Fruit fly (Drosophila melanogaster) whole organism, embryonic: Measurements from ENCODE around the gene Cyp312a1.

ENCODE experiments used
- Adf1 ChIP-seq: fragments of 200-800 bp; sonication (Bioruptor generic); IDR thresholded peaks from 2 replicates; pipeline ENCODE4 v1.3.6; 2022; ENCODE audit warnings: missing biosample characterization, missing genetic modification characterization
- Bdp1 ChIP-seq: fragments of 200-800 bp; sonication (Bioruptor generic); optimal IDR thresholded peaks from 3 replicates; lab custom pipeline; 2016; ENCODE audit warnings: missing biosample characterization, missing genetic modification characterization
- Blimp-1 ChIP-seq: fragments of 200-800 bp; sonication (Bioruptor generic); optimal IDR thresholded peaks from 3 replicates; lab custom pipeline; 2018; ENCODE audit warnings: missing biosample characterization, missing genetic modification characterization, mild to moderate bottlenecking, moderate library complexity, missing genetic modification reagents
- CG12071 ChIP-seq: fragments of 200-800 bp; sonication (Bioruptor generic); optimal IDR thresholded peaks from 3 replicates; lab custom pipeline; 2018; ENCODE audit warnings: missing biosample characterization, mild to moderate bottlenecking, missing genetic modification characterization
- CG12104 ChIP-seq: fragments of 200-800 bp; sonication (Bioruptor generic); optimal IDR thresholded peaks from 3 replicates; lab custom pipeline; 2016; ENCODE audit warnings: missing biosample characterization, missing genetic modification characterization
- CG15011 ChIP-seq: fragments of 200-800 bp; sonication (Bioruptor generic); optimal IDR thresholded peaks from 3 replicates; lab custom pipeline; 2018; ENCODE audit warnings: missing biosample characterization, mild to moderate bottlenecking, missing genetic modification characterization
- CG17328 ChIP-seq: fragments of 200-800 bp; sonication (Bioruptor generic); IDR thresholded peaks from 2 replicates; pipeline ENCODE4 v1.3.6; 2022; ENCODE audit warnings: missing biosample characterization, missing genetic modification characterization
- CG17568 ChIP-seq: fragments of 200-800 bp; sonication (Bioruptor generic); optimal IDR thresholded peaks from 2 replicates; lab custom pipeline; 2018; ENCODE audit warnings: missing biosample characterization, mild to moderate bottlenecking, missing genetic modification characterization, moderate library complexity
- CG18619 ChIP-seq: fragments of 200-800 bp; sonication (Bioruptor generic); optimal IDR thresholded peaks from 3 replicates; lab custom pipeline; 2017; ENCODE audit warnings: missing biosample characterization, mild to moderate bottlenecking, missing genetic modification characterization
- CG2199 ChIP-seq: fragments of 200-800 bp; sonication (Bioruptor generic); IDR thresholded peaks from 3 replicates; pipeline ENCODE4 v1.3.6; 2022; ENCODE audit warnings: missing biosample characterization, missing genetic modification characterization
- CG2889 ChIP-seq: fragments of 200-800 bp; sonication (Bioruptor generic); IDR thresholded peaks from 3 replicates; pipeline ENCODE4 v1.3.6; 2022; ENCODE audit warnings: missing biosample characterization, missing genetic modification characterization
- CG31388 ChIP-seq: fragments of 200-800 bp; sonication (Bioruptor generic); optimal IDR thresholded peaks from 2 replicates; lab custom pipeline; 2016; ENCODE audit warnings: missing biosample characterization, missing genetic modification characterization
- CG43689 ChIP-seq: fragments of 200-800 bp; sonication (Bioruptor generic); IDR thresholded peaks from 2 replicates; pipeline ENCODE4 v1.3.6; 2022; ENCODE audit warnings: missing biosample characterization, missing genetic modification characterization
- CG7745 ChIP-seq: fragments of 200-800 bp; sonication (Bioruptor generic); optimal IDR thresholded peaks from 2 replicates; lab custom pipeline; 2018; ENCODE audit warnings: missing biosample characterization, mild to moderate bottlenecking, missing genetic modification characterization, moderate library complexity
- CG8089 ChIP-seq: fragments of 200-800 bp; sonication (Bioruptor generic); optimal IDR thresholded peaks from 3 replicates; lab custom pipeline; 2016; ENCODE audit warnings: missing biosample characterization, missing genetic modification characterization
- CG8388 ChIP-seq: fragments of 200-800 bp; sonication (Bioruptor generic); optimal IDR thresholded peaks from 2 replicates; lab custom pipeline; 2019; ENCODE audit warnings: missing biosample characterization, mild to moderate bottlenecking, missing genetic modification characterization, moderate library complexity
- CG9876 ChIP-seq: fragments of 200-800 bp; sonication (Bioruptor generic); optimal IDR thresholded peaks from 2 replicates; lab custom pipeline; 2016; ENCODE audit warnings: missing biosample characterization, missing genetic modification characterization
- Dip3 ChIP-seq: fragments of 200-800 bp; sonication (Bioruptor generic); optimal IDR thresholded peaks from 3 replicates; lab custom pipeline; 2016; ENCODE audit warnings: missing biosample characterization, missing genetic modification characterization
- Doc2 ChIP-seq: fragments of 200-800 bp; sonication (Bioruptor generic); IDR thresholded peaks from 2 replicates; pipeline ENCODE4 v1.3.6; 2022; ENCODE audit warnings: missing biosample characterization, missing genetic modification characterization
- Doc3 ChIP-seq: fragments of 200-800 bp; sonication (Bioruptor generic); IDR thresholded peaks from 3 replicates; pipeline ENCODE4 v1.3.6; 2022; ENCODE audit warnings: missing biosample characterization, missing genetic modification characterization; ENCODE audit not compliant: partially characterized antibody
- Fer3 ChIP-seq: fragments of 200-800 bp; sonication (Bioruptor generic); optimal IDR thresholded peaks from 2 replicates; lab custom pipeline; 2018; ENCODE audit warnings: missing biosample characterization, mild to moderate bottlenecking, missing genetic modification characterization, moderate library complexity
- GATAe ChIP-seq: fragments of 200-800 bp; sonication (Bioruptor generic); conservative IDR thresholded peaks from 2 replicates; pipeline ENCODE4 v1.3.6; 2022; ENCODE audit warnings: missing biosample characterization, missing genetic modification characterization
- Hey ChIP-seq: fragments of 200-800 bp; sonication (Bioruptor generic); optimal IDR thresholded peaks from 3 replicates; lab custom pipeline; 2018; ENCODE audit warnings: missing biosample characterization, mild to moderate bottlenecking, missing genetic modification characterization
- Hmx ChIP-seq: fragments of 200-800 bp; sonication (Bioruptor generic); optimal IDR thresholded peaks from 2 replicates; lab custom pipeline; 2016; ENCODE audit warnings: missing biosample characterization, missing genetic modification characterization
- Lhr ChIP-seq: fragments of 200-800 bp; sonication (Bioruptor generic); optimal IDR thresholded peaks from 3 replicates; lab custom pipeline; 2017; ENCODE audit warnings: mild to moderate bottlenecking, missing biosample characterization, missing genetic modification reagents, missing genetic modification characterization
- MBD-R2 ChIP-seq: fragments of 200-800 bp; sonication (Bioruptor generic); IDR thresholded peaks from 2 replicates; pipeline ENCODE4 v1.3.6; 2022; ENCODE audit warnings: missing biosample characterization, missing genetic modification characterization
- MTF-1 ChIP-seq: fragments of 200-800 bp; sonication (Bioruptor generic); optimal IDR thresholded peaks from 2 replicates; lab custom pipeline; 2018; ENCODE audit warnings: missing biosample characterization, mild to moderate bottlenecking, missing genetic modification characterization, borderline replicate concordance
- Neu2 ChIP-seq: fragments of 200-800 bp; sonication (Bioruptor generic); optimal IDR thresholded peaks from 3 replicates; lab custom pipeline; 2016; ENCODE audit warnings: missing biosample characterization, missing genetic modification characterization, borderline replicate concordance
- Ptx1 ChIP-seq: fragments of 200-800 bp; sonication (Bioruptor generic); IDR thresholded peaks from 2 replicates; pipeline ENCODE4 v1.3.6; 2022; ENCODE audit warnings: missing biosample characterization, missing genetic modification characterization
- Sry-β ChIP-seq: fragments of 200-800 bp; sonication (Bioruptor generic); optimal IDR thresholded peaks from 2 replicates; lab custom pipeline; 2018; ENCODE audit warnings: missing biosample characterization, mild to moderate bottlenecking, missing genetic modification characterization, moderate library complexity
- Usf ChIP-seq: fragments of 200-800 bp; sonication (Bioruptor generic); optimal IDR thresholded peaks from 2 replicates; lab custom pipeline; 2017; ENCODE audit warnings: missing genotype, missing biosample characterization, missing genetic modification characterization
- aop ChIP-seq: fragments of 200-800 bp; sonication (Bioruptor generic); IDR thresholded peaks from 2 replicates; pipeline ENCODE4 v1.3.6; 2022; ENCODE audit warnings: missing biosample characterization, missing genetic modification characterization
- bab2 ChIP-seq: fragments of 200-800 bp; sonication (Bioruptor generic); optimal IDR thresholded peaks from 2 replicates; lab custom pipeline; 2016; ENCODE audit warnings: missing biosample characterization, missing genetic modification characterization
- bowl ChIP-seq: fragments of 200-800 bp; sonication (Bioruptor generic); IDR thresholded peaks from 2 replicates; pipeline ENCODE4 v1.3.6; 2022; ENCODE audit warnings: missing biosample characterization, missing genetic modification characterization
- dysf ChIP-seq: fragments of 200-800 bp; sonication (Bioruptor generic); IDR thresholded peaks from 3 replicates; pipeline ENCODE4 v1.3.6; 2022; ENCODE audit warnings: missing biosample characterization, missing genetic modification characterization
- fd3F ChIP-seq: fragments of 200-800 bp; sonication (Bioruptor generic); optimal IDR thresholded peaks from 2 replicates; lab custom pipeline; 2018; ENCODE audit warnings: missing biosample characterization, mild to moderate bottlenecking, missing genetic modification characterization, moderate library complexity
- jing ChIP-seq: fragments of 200-800 bp; sonication (Bioruptor generic); optimal IDR thresholded peaks from 2 replicates; lab custom pipeline; 2018; ENCODE audit warnings: missing biosample characterization, mild to moderate bottlenecking, missing genetic modification characterization
- lilli ChIP-seq: fragments of 200-800 bp; sonication (Bioruptor generic); optimal IDR thresholded peaks from 3 replicates; lab custom pipeline; 2016; ENCODE audit warnings: missing biosample characterization, missing genetic modification characterization
- lov ChIP-seq, 2 experiments: fragments of 200-800 bp in 1 of 2; fragments of >200 bp in 1 of 2; sonication (Bioruptor generic) in 1 of 2; IDR thresholded peaks in 1 of 2; optimal IDR thresholded peaks in 1 of 2; 2 replicates in 1 of 2; 3 replicates in 1 of 2; pipeline versions ENCODE4 v1.3.6 to Lab custom; 2017 to 2022; ENCODE audit warnings: missing biosample characterization in 1 of 2, missing genetic modification characterization in 1 of 2
- nerfin-2 ChIP-seq: fragments of 200-800 bp; sonication (Bioruptor generic); IDR thresholded peaks from 2 replicates; pipeline ENCODE4 v1.3.6; 2022; ENCODE audit warnings: missing biosample characterization, missing genetic modification characterization; ENCODE audit not compliant: partially characterized antibody
- org-1 ChIP-seq: fragments of 200-800 bp; sonication (Bioruptor generic); optimal IDR thresholded peaks from 2 replicates; lab custom pipeline; 2017; ENCODE audit warnings: missing biosample characterization, missing genetic modification characterization
- pnt ChIP-seq: fragments of 200-800 bp; sonication (Bioruptor generic); optimal IDR thresholded peaks from 3 replicates; lab custom pipeline; 2016; ENCODE audit warnings: missing biosample characterization, missing genetic modification characterization
- salm ChIP-seq: fragments of 200-800 bp; sonication (Bioruptor generic); optimal IDR thresholded peaks from 2 replicates; lab custom pipeline; 2018; ENCODE audit warnings: missing biosample characterization, mild to moderate bottlenecking, missing genetic modification characterization
- sc ChIP-seq, 3 experiments: fragments of >200 bp in 2 of 3; fragments of 200-800 bp in 1 of 3; sonication (Bioruptor generic) in 1 of 3; optimal IDR thresholded peaks; 2 replicates in 2 of 3; 3 replicates in 1 of 3; lab custom pipeline; 2017; ENCODE audit warnings: mild to moderate bottlenecking in 1 of 3, missing biosample characterization in 1 of 3, missing genetic modification characterization in 1 of 3, missing genetic modification reagents in 1 of 3
- schlank ChIP-seq: fragments of 200-800 bp; sonication (Bioruptor generic); optimal IDR thresholded peaks from 2 replicates; lab custom pipeline; 2018; ENCODE audit warnings: missing biosample characterization, mild to moderate bottlenecking, missing genetic modification characterization
- sens-2 ChIP-seq: fragments of 200-800 bp; sonication (Bioruptor generic); IDR thresholded peaks from 2 replicates; pipeline ENCODE4 v1.3.6; 2022; ENCODE audit warnings: missing biosample characterization, missing genetic modification characterization
- slbo ChIP-seq: fragments of 200-800 bp; sonication (Bioruptor generic); IDR thresholded peaks from 2 replicates; pipeline ENCODE4 v1.3.6; 2022; ENCODE audit warnings: missing biosample characterization, missing genetic modification characterization
- wor ChIP-seq: fragments of 200-800 bp; sonication (Bioruptor generic); IDR thresholded peaks from 2 replicates; pipeline ENCODE4 v1.3.6; 2022; ENCODE audit warnings: missing biosample characterization, missing genetic modification characterization

Gene Cyp312a1

dm6 chr3L:18114038-18114926 lies 18.2 kb downstream of the Cyp312a1 start (continued):
- TF ChIP-seq CG15011 (GFP tag; lab: Kevin White, UChicago), result peak; percentile 24
- no peak for TF ChIP-seq Doc2 (GFP tag; lab: Robert Waterston, UW)
- no peak for TF ChIP-seq CG12104
- TF ChIP-seq lov (optimal IDR thresholded peaks at IDR 0.05; lab: Kevin White, UChicago), result no peak
- TF ChIP-seq lov (GFP tag; IDR thresholded peaks at IDR 0.05; lab: Robert Waterston, UW), result peak; percentile 65; the same call in 1 of the 3 replicates
- TF ChIP-seq slbo (GFP tag; lab: Robert Waterston, UW), result peak; percentile 61
- TF ChIP-seq Hmx (GFP tag; lab: Kevin White, UChicago), result no peak
- TF ChIP-seq jing (GFP tag; lab: Kevin White, UChicago), result no peak
- no peak for TF ChIP-seq CG17568
- peak; percentile 30 for TF ChIP-seq Fer3
- TF ChIP-seq Bdp1, result peak; percentile 14
- no peak for TF ChIP-seq sc (optimal IDR thresholded peaks at IDR 0.05; lab: Kevin White, UChicago)
- TF ChIP-seq sc (GFP tag; optimal IDR thresholded peaks at IDR 0.05; lab: Kevin White, UChicago), result no peak
- TF ChIP-seq CG7745 (tag; lab: Kevin White, UChicago), result no peak
- peak; percentile 8 for TF ChIP-seq Lhr
- TF ChIP-seq CG8089 (GFP tag; lab: Kevin White, UChicago), result peak; percentile 26
- no peak for TF ChIP-seq org-1
- no peak for TF ChIP-seq Doc3 (GFP tag; lab: Robert Waterston, UW)
- no peak for TF ChIP-seq Usf
- peak; percentile 18 for TF ChIP-seq bab2 (GFP tag; lab: Kevin White, UChicago)
- peak; percentile 27 for TF ChIP-seq Blimp-1
- no peak for TF ChIP-seq CG2889 (GFP tag; lab: Robert Waterston, UW)
- TF ChIP-seq lilli, result no peak
- TF ChIP-seq Ptx1 (GFP tag; lab: Robert Waterston, UW), result peak; percentile 32; the same call in 1 of the 2 replicates
- peak; percentile 67 for TF ChIP-seq dysf (GFP tag; lab: Robert Waterston, UW)
- TF ChIP-seq CG9876 (GFP tag; lab: Kevin White, UChicago), result no peak
- TF ChIP-seq salm (tag; lab: Kevin White, UChicago), result peak; percentile 25
- no peak for TF ChIP-seq GATAe (GFP tag; lab: Robert Waterston, UW)
- no peak for TF ChIP-seq CG8388
- peak; percentile 55 for TF ChIP-seq MTF-1 (GFP tag; lab: Kevin White, UChicago)
- no peak for TF ChIP-seq Sry-β
- TF ChIP-seq CG17328, result peak; percentile 26; the same call in 1 of the 2 replicates
- no peak for TF ChIP-seq wor (GFP tag; lab: Robert Waterston, UW)
- peak; percentile 22 for TF ChIP-seq fd3F (GFP tag; lab: Kevin White, UChicago)
- TF ChIP-seq MBD-R2 (GFP tag; lab: Robert Waterston, UW), result no peak; the same call in 1 of the 2 replicates
- no peak for TF ChIP-seq Hey
- TF ChIP-seq CG2199 (GFP tag; lab: Robert Waterston, UW), result peak; percentile 83; the same call in 2 of the 3 replicates
- TF ChIP-seq Dip3 (GFP tag; lab: Kevin White, UChicago), result no peak
- TF ChIP-seq Adf1, result peak; percentile 24; the same call in 1 of the 2 replicates
- no peak for TF ChIP-seq CG43689 (GFP tag; lab: Robert Waterston, UW)
- no peak for TF ChIP-seq sens-2 (GFP tag; lab: Robert Waterston, UW)
- TF ChIP-seq CG12071 (GFP tag; lab: Kevin White, UChicago), result peak; percentile 71
- peak; percentile 48; the same call in 1 of the 2 replicates for TF ChIP-seq bowl (GFP tag; lab: Robert Waterston, UW)
- TF ChIP-seq CG31388 (GFP tag; lab: Kevin White, UChicago), result no peak
- peak; percentile 15 for TF ChIP-seq CG18619 (GFP tag; lab: Kevin White, UChicago)
- TF ChIP-seq nerfin-2 (GFP tag; lab: Robert Waterston, UW), result no peak
- no peak for TF ChIP-seq Neu2 (GFP tag; lab: Kevin White, UChicago)
- TF ChIP-seq schlank, result no peak
- TF ChIP-seq pnt (GFP tag; lab: Kevin White, UChicago), result no peak
- no peak for TF ChIP-seq aop (GFP tag; lab: Robert Waterston, UW)
